Fruit fly (Drosophila melanogaster) whole organism, embryonic: ENCODE results near the gene Drsl5.

Experiments
- CG12659 ChIP-seq: fragments of 200-800 bp; sonication (Bioruptor generic); optimal IDR thresholded peaks from 3 replicates; lab custom pipeline; 2017; ENCODE audit warnings: mild to moderate bottlenecking, missing biosample characterization, missing genetic modification reagents, missing genetic modification characterization
- crol ChIP-seq: fragments of 200-800 bp; sonication (Bioruptor generic); IDR thresholded peaks from 2 replicates; pipeline ENCODE4 v1.3.6; 2022; ENCODE audit warnings: missing biosample characterization, missing genetic modification characterization

dm6 chr3L:3335688-3336087, 19.1 kb downstream of the Drsl5 start, which contains the start of gene Drsl1:
- TF ChIP-seq CG12659 (GFP tag; lab: Kevin White, UChicago) (no peak), crol (no peak)
